Fruit fly (Drosophila melanogaster) whole organism, prepupa: Measurements from ENCODE around the gene CG2260.

Experiments used
- CG15336 ChIP-seq: fragments of 200-800 bp; sonication (Bioruptor generic); IDR thresholded peaks from 2 replicates; pipeline ENCODE4 v1.3.6; 2022; ENCODE audit warnings: missing biosample characterization, missing genetic modification characterization
- CG34406 ChIP-seq: fragments of 200-800 bp; sonication (Bioruptor generic); optimal IDR thresholded peaks from 3 replicates; lab custom pipeline; 2016; ENCODE audit warnings: missing biosample characterization, missing genetic modification characterization
- CG8119 ChIP-seq: fragments of 200-800 bp; sonication (Bioruptor generic); IDR thresholded peaks from 3 replicates; pipeline ENCODE4 v1.3.6; 2022; ENCODE audit warnings: missing biosample characterization, missing genetic modification characterization
- Eip93F ChIP-seq: fragments of 200-800 bp; sonication (Bioruptor generic); optimal IDR thresholded peaks from 2 replicates; lab custom pipeline; 2016; ENCODE audit warnings: missing biosample characterization, mild to moderate bottlenecking, missing genetic modification characterization
- Gug ChIP-seq: fragments of 200-800 bp; sonication (Bioruptor generic); IDR thresholded peaks from 2 replicates; pipeline ENCODE4 v1.3.6; 2022; ENCODE audit warnings: missing biosample characterization, missing genetic modification characterization
- Hr38 ChIP-seq: sonication (Bioruptor generic); optimal IDR thresholded peaks from 2 replicates; lab custom pipeline; 2016; ENCODE audit warnings: missing biosample characterization, missing genetic modification characterization
- Met ChIP-seq: fragments of 200-800 bp; sonication (Bioruptor generic); optimal IDR thresholded peaks from 3 replicates; lab custom pipeline; 2016; ENCODE audit warnings: missing biosample characterization, missing genetic modification characterization
- Sox102F ChIP-seq: fragments of 200-800 bp; sonication (Bioruptor generic); optimal IDR thresholded peaks from 2 replicates; lab custom pipeline; 2016; ENCODE audit warnings: missing biosample characterization, mild to moderate bottlenecking, missing genetic modification characterization
- dsx ChIP-seq: fragments of 200-800 bp; optimal IDR thresholded peaks from 3 replicates; lab custom pipeline; 2019; ENCODE audit warnings: missing biosample characterization, mild to moderate bottlenecking, missing genetic modification characterization, moderate library complexity; ENCODE audit not compliant: poor library complexity, severe bottlenecking
- eg ChIP-seq: fragments of 200-800 bp; sonication (Bioruptor generic); IDR thresholded peaks from 3 replicates; pipeline ENCODE4 v1.3.6; 2022; ENCODE audit warnings: missing biosample characterization, missing genetic modification characterization
- fd59A ChIP-seq: fragments of 200-800 bp; sonication (Bioruptor generic); optimal IDR thresholded peaks from 2 replicates; lab custom pipeline; 2017; ENCODE audit warnings: missing biosample characterization, mild to moderate bottlenecking, missing genetic modification characterization, missing genetic modification reagents
- lz ChIP-seq: fragments of 200-800 bp; sonication (Bioruptor generic); optimal IDR thresholded peaks from 3 replicates; lab custom pipeline; 2016; ENCODE audit warnings: missing biosample characterization, missing genetic modification characterization

DNA sequence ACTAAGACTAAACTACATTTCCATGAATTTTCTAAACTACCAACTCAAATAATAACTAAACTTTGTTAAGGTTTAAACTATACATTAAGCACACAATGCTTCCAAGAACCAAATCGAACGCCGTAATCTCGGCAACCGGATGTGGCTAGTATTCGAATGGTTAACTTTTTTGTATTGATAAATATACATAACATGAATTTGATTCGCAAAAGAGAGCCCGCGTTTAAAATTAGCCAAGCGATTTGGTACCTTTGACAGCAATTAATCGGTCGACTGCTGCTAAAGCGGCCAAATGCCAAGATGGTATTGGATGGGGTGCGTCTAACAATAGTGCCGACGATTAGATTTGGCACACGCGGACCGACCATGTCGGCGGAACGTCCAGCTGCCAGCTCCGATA is 26.7 kb upstream of the CG2260 start, which contains the start of gene CG15336:
- TF ChIP-seq Gug (GFP tag; lab: Robert Waterston, UW) = no peak
- no peak for TF ChIP-seq Eip93F (GFP tag; lab: Kevin White, UChicago)
- TF ChIP-seq Sox102F (GFP tag; lab: Kevin White, UChicago) = no peak
- TF ChIP-seq CG8119 (GFP tag; lab: Robert Waterston, UW) = no peak
- no peak for TF ChIP-seq Met
- TF ChIP-seq fd59A (GFP tag; lab: Kevin White, UChicago) = no peak
- TF ChIP-seq CG15336 (GFP tag; lab: Robert Waterston, UW) = no peak
- TF ChIP-seq dsx = no peak
- TF ChIP-seq CG34406 (GFP tag; lab: Kevin White, UChicago) = no peak
- no peak for TF ChIP-seq Hr38
- no peak for TF ChIP-seq eg
- TF ChIP-seq lz (GFP tag; lab: Kevin White, UChicago) = no peak
